Fruit fly (Drosophila melanogaster) Kc167 (cell line): ENCODE data around the gene Gga.

ENCODE experiments used
- Myc ChIP-seq: fragments of >200 bp; optimal IDR thresholded peaks from 2 replicates; lab custom pipeline; 2017; ENCODE audit warnings: missing external identifiers
- Sin3A ChIP-seq: fragments of >200 bp; optimal IDR thresholded peaks from 2 replicates; lab custom pipeline; 2018; ENCODE audit warnings: missing external identifiers
- h ChIP-seq: fragments of >200 bp; optimal IDR thresholded peaks from 3 replicates; lab custom pipeline; 2018; ENCODE audit warnings: missing external identifiers
- insv ChIP-seq: fragments of >200 bp; optimal IDR thresholded peaks from 3 replicates; lab custom pipeline; 2018; ENCODE audit warnings: missing external identifiers
- psq ChIP-seq: fragments of >200 bp; optimal IDR thresholded peaks from 2 replicates; lab custom pipeline; 2017; ENCODE audit warnings: missing external identifiers
- ttk ChIP-seq: sonication (Bioruptor generic); optimal IDR thresholded peaks from 2 replicates; lab custom pipeline; 2017; ENCODE audit warnings: missing external identifiers

DNA sequence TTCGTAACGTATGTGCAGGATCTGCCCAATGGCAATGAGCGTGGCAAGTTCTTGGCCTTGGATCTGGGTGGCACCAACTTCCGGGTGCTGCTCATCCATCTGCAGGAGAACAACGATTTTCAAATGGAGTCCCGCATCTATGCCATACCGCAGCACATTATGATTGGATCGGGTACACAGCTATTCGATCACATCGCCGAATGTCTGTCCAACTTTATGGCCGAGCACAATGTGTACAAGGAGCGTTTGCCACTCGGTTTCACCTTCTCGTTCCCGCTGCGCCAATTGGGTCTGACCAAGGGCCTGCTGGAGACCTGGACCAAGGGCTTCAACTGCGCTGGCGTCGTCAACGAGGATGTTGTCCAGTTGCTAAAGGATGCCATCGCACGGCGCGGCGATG is 14.2 kb upstream of the Gga start:
- TF ChIP-seq Myc (lab: Kevin White, UChicago): no peak
- no peak for TF ChIP-seq psq (lab: Kevin White, UChicago)
- TF ChIP-seq h: no peak
- TF ChIP-seq ttk: peak; percentile 99
- TF ChIP-seq Sin3A: no peak
- no peak for TF ChIP-seq insv (lab: Kevin White, UChicago)
